Fruit fly (Drosophila melanogaster) whole organism, pupa: ENCODE results near the gene CG32119.

ENCODE experiments used
- CG12605 ChIP-seq: fragments of 200-800 bp; sonication (Bioruptor generic); IDR thresholded peaks from 2 replicates; pipeline ENCODE4 v1.3.6; 2022; ENCODE audit warnings: missing biosample characterization, missing genetic modification characterization
- CG14655 ChIP-seq: fragments of 200-800 bp; sonication (Bioruptor generic); optimal IDR thresholded peaks from 3 replicates; lab custom pipeline; 2017; ENCODE audit warnings: mild to moderate bottlenecking, missing biosample characterization, missing genetic modification reagents, missing genetic modification characterization
- CG8159 ChIP-seq: fragments of 200-800 bp; sonication (Bioruptor generic); optimal IDR thresholded peaks from 3 replicates; lab custom pipeline; 2018; ENCODE audit warnings: missing biosample characterization, mild to moderate bottlenecking, missing genetic modification characterization, moderate library complexity
- Pif1A ChIP-seq: fragments of 200-800 bp; sonication (Bioruptor generic); optimal IDR thresholded peaks from 3 replicates; lab custom pipeline; 2016; ENCODE audit warnings: missing biosample characterization, missing genetic modification characterization

DNA sequence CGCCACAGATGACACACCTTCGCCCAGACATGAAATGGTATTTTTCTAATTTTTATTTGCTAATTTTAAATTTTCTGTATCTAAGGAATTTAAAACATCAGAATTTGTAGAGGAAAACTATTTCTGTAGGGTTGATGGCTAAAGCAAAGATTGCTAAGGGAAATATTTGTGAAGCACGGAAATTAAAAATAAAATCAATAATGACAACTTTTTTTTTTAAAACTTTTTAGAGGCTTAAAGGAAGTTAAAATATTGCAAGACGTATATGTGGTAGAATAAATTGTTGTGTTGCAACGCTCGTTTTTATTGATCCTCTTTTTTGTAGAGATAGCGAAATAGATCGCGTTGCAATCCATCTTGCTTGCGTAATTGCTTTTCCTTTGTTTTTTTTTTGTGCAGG lies at the start of gene CG32119:
- no peak for TF ChIP-seq CG12605 (GFP tag; lab: Robert Waterston, UW)
- no peak for TF ChIP-seq Pif1A
- TF ChIP-seq CG8159 = no peak
- TF ChIP-seq CG14655 (GFP tag; lab: Kevin White, UChicago) = no peak
